Worm (Caenorhabditis elegans) whole organism, L4 larva: ENCODE results near the gene inx-2.

Experiments
- F26F4.8 ChIP-seq: fragments of 200-800 bp; sonication (Bioruptor generic); conservative IDR thresholded peaks from 2 replicates; pipeline ENCODE4 v1.3.6; 2022; ENCODE audit warnings: missing genetic modification characterization, missing compliant biosample characterization
- F44E2.7 ChIP-seq: fragments of 200-800 bp; sonication (Bioruptor generic); IDR thresholded peaks from 2 replicates; pipeline ENCODE4 v2.1.2; 2022; ENCODE audit warnings: missing genetic modification characterization, missing compliant biosample characterization
- aha-1 ChIP-seq: fragments of 150-350 bp; peaks from one replicate; lab custom pipeline; 2014; ENCODE audit warnings: missing biosample characterization, missing genetic modification characterization
- ceh-20 ChIP-seq: fragments of 200-800 bp; sonication (Bioruptor generic); IDR thresholded peaks from 2 replicates; pipeline ENCODE4 v1.3.6; 2022; ENCODE audit warnings: missing genetic modification reagents, missing genetic modification characterization, missing compliant biosample characterization
- ceh-82 ChIP-seq: sonication (generic microtip); optimal IDR thresholded peaks from 2 replicates; lab custom pipeline; 2017; ENCODE audit warnings: missing biosample characterization, missing genetic modification characterization
- cey-2 ChIP-seq: sonication (generic microtip); optimal IDR thresholded peaks from 3 replicates; lab custom pipeline; 2017; ENCODE audit warnings: missing genetic modification characterization, mild to moderate bottlenecking, missing compliant biosample characterization, antibody characterized with exemption, borderline replicate concordance; ENCODE audit not compliant: insufficient read depth
- daf-16 ChIP-seq, 3 experiments: sonication (generic microtip); optimal IDR thresholded peaks; 2 replicates each; lab custom pipeline; 2016 to 2017; ENCODE audit warnings: missing genetic modification characterization in 3 of 3, missing genetic modification reagents in 3 of 3, mild to moderate bottlenecking in 2 of 3, missing compliant biosample characterization in 2 of 3, missing biosample characterization in 1 of 3, moderate library complexity in 1 of 3
- dpl-1 ChIP-seq: fragments of 150-350 bp; optimal IDR thresholded peaks from 2 replicates; lab custom pipeline; 2014; ENCODE audit warnings: missing biosample characterization, missing genetic modification reagents, missing genetic modification characterization
- duxl-1 ChIP-seq: sonication (generic microtip); optimal IDR thresholded peaks from 2 replicates; lab custom pipeline; 2016; ENCODE audit warnings: mild to moderate bottlenecking, missing genetic modification characterization, moderate library complexity, missing compliant biosample characterization; ENCODE audit not compliant: poor library complexity
- dve-1 ChIP-seq: sonication (generic microtip); optimal IDR thresholded peaks from 2 replicates; lab custom pipeline; 2017; ENCODE audit warnings: antibody characterized with exemption, mild to moderate bottlenecking, missing genetic modification characterization, missing compliant biosample characterization; ENCODE audit not compliant: insufficient read depth
- fos-1 ChIP-seq: fragments of 150-350 bp; optimal IDR thresholded peaks from 2 replicates; lab custom pipeline; 2014; ENCODE audit warnings: missing biosample characterization, missing genetic modification characterization
- hif-1 ChIP-seq, 2 experiments: sonication (generic microtip); optimal IDR thresholded peaks; 2 replicates each; lab custom pipeline; 2016 to 2017; ENCODE audit warnings: missing compliant biosample characterization in 2 of 2, missing genetic modification characterization in 2 of 2, missing genetic modification reagents in 2 of 2, missing genotype in 2 of 2, mild to moderate bottlenecking in 1 of 2
- hlh-11 ChIP-seq: fragments of 200-800 bp; sonication (Bioruptor generic); optimal IDR thresholded peaks from 2 replicates; lab custom pipeline; 2018; ENCODE audit warnings: mild to moderate bottlenecking, missing genetic modification characterization, missing compliant biosample characterization
- lin-13 ChIP-seq: fragments of 150-350 bp; optimal IDR thresholded peaks from 2 replicates; lab custom pipeline; 2014; ENCODE audit warnings: missing biosample characterization, missing genetic modification reagents, missing genetic modification characterization
- madf-9 ChIP-seq: fragments of 200-800 bp; sonication (Bioruptor generic); conservative IDR thresholded peaks from 2 replicates; pipeline ENCODE4 v1.3.6; 2022; ENCODE audit warnings: missing genetic modification reagents, missing genetic modification characterization, missing compliant biosample characterization
- mdl-1 ChIP-seq, 2 experiments: fragments of 150-350 bp in 1 of 2; sonication (generic microtip) in 1 of 2; optimal IDR thresholded peaks; 2 replicates each; lab custom pipeline; 2014 to 2017; ENCODE audit warnings: missing biosample characterization in 2 of 2, missing genetic modification characterization in 2 of 2
- mxl-2 ChIP-seq: fragments of 200-800 bp; sonication (Bioruptor generic); conservative IDR thresholded peaks from 2 replicates; pipeline ENCODE4 v1.3.6; 2022; ENCODE audit warnings: missing genetic modification reagents, missing genetic modification characterization, missing compliant biosample characterization
- nhr-28 ChIP-seq: fragments of 150-350 bp; optimal IDR thresholded peaks from 2 replicates; lab custom pipeline; 2014; ENCODE audit warnings: missing biosample characterization, missing genetic modification characterization
- nhr-42 ChIP-seq: fragments of 200-800 bp; sonication (Bioruptor generic); IDR thresholded peaks from 2 replicates; pipeline ENCODE4 v1.3.6; 2022; ENCODE audit warnings: missing genetic modification characterization, missing compliant biosample characterization
- nhr-76 ChIP-seq: fragments of 150-350 bp; optimal IDR thresholded peaks from 2 replicates; lab custom pipeline; 2014; ENCODE audit warnings: missing biosample characterization, missing genetic modification characterization
- nhr-77 ChIP-seq: fragments of 150-350 bp; optimal IDR thresholded peaks from 2 replicates; lab custom pipeline; 2014; ENCODE audit warnings: missing biosample characterization, missing genetic modification characterization
- pqm-1 ChIP-seq: sonication (generic microtip); optimal IDR thresholded peaks from 2 replicates; lab custom pipeline; 2017; ENCODE audit warnings: missing biosample characterization, missing genetic modification characterization
- snpc-4 ChIP-seq: fragments of 150-350 bp; optimal IDR thresholded peaks from 2 replicates; lab custom pipeline; 2014; ENCODE audit warnings: missing biosample characterization, missing genetic modification characterization
- tag-97 ChIP-seq: fragments of 200-800 bp; sonication (Bioruptor generic); IDR thresholded peaks from 2 replicates; pipeline ENCODE4 v1.3.6; 2022; ENCODE audit warnings: missing genetic modification characterization, missing compliant biosample characterization
- tra-1 ChIP-seq: fragments of 200-800 bp; sonication (Bioruptor generic); IDR thresholded peaks from 2 replicates; pipeline ENCODE4 v1.3.6; 2022; ENCODE audit warnings: missing genetic modification reagents, missing genetic modification characterization, missing compliant biosample characterization
- unc-130 ChIP-seq: sonication (generic microtip); optimal IDR thresholded peaks from 2 replicates; lab custom pipeline; 2016; ENCODE audit warnings: missing genetic modification reagents, missing genetic modification characterization, missing compliant biosample characterization
- unc-39 ChIP-seq: sonication (generic microtip); optimal IDR thresholded peaks from 2 replicates; lab custom pipeline; 2017; ENCODE audit warnings: missing biosample characterization, missing genetic modification characterization
- unc-62 ChIP-seq, 3 experiments: fragments of 150-350 bp in 1 of 3; sonication (generic microtip); optimal IDR thresholded peaks in 2 of 3; peaks in 1 of 3; 1 replicate in 1 of 3; 2 replicates in 2 of 3; lab custom pipeline; 2014 to 2017; ENCODE audit warnings: missing biosample characterization in 3 of 3, missing genetic modification characterization in 3 of 3, missing genetic modification reagents in 3 of 3, missing genotype in 1 of 3
- vab-7 ChIP-seq: fragments of 200-800 bp; sonication (Bioruptor generic); IDR thresholded peaks from 2 replicates; pipeline ENCODE4 v1.3.6; 2022; ENCODE audit warnings: missing genetic modification reagents, missing genetic modification characterization, missing compliant biosample characterization
- zfp-2 ChIP-seq: sonication (generic microtip); optimal IDR thresholded peaks from 2 replicates; lab custom pipeline; 2016; ENCODE audit warnings: mild to moderate bottlenecking, missing genetic modification characterization, missing compliant biosample characterization
- ztf-7 ChIP-seq: fragments of 150-350 bp; optimal IDR thresholded peaks from 2 replicates; lab custom pipeline; 2014; ENCODE audit warnings: missing biosample characterization, missing genetic modification characterization

The inx-2 gene

DNA sequence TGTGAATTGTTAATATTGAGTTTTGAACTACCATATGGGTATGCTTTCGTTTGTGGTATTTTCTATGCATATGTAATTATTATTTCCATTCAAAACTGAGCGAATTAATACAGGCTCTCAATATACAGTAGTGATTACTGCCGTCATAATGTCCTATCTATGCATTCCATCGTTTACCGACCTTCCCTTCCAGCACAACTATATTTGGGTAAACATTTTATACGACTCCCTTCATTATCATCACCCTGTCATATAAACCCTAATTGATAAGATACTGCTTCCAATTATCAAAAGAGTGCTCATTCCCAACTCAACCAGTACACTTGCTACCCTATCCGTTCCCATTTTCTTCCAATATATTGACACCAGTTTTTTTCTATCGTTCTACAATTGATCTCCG is 6.6 kb downstream of the inx-2 start:
- no peak for TF ChIP-seq daf-16 (GFP tag; optimal IDR thresholded peaks at IDR 0.05; lab: Kevin White, UChicago)
- peak; percentile 86 for TF ChIP-seq daf-16 (tag; optimal IDR thresholded peaks at IDR 0.05; lab: Kevin White, UChicago)
- peak; percentile 78 for TF ChIP-seq pqm-1
- TF ChIP-seq mxl-2, result no peak
- TF ChIP-seq cey-2 (tag; lab: Kevin White, UChicago), result no peak
- peak; percentile 81 for TF ChIP-seq nhr-28 (tag; lab: Kevin White, UChicago)
- peak; percentile 6 for TF ChIP-seq dve-1
- TF ChIP-seq hlh-11 (tag; lab: Kevin White, UChicago), result peak; percentile 19
- TF ChIP-seq, all 104 proteins: peak for 5

DNA sequence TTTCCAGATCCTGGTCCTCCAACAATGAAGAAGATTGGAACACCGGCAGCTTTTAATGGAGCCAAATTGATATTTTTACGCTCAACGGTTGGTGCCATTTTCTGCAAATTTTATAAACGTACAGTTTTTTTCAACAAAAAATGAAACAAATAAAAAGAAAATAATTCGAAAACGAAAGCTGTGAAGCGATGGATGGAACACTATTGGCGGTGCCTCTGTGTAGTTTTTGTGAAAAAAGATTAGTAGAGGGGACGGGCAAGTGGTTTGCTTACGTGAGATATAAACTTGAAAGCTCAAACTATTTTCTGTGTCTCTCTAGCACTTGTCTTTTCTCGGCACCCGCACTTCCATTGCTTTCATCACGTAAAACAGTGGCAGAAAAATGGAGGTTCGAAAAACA is 8.9 kb downstream of the inx-2 start, which contains the start of gene F38B2.4:
F38B2.4 (minus strand) TSS at position 101 of the 400 bp plus-strand sequence.
- no peak for TF ChIP-seq mdl-1 (tag; optimal IDR thresholded peaks at IDR 0.05; lab: Kevin White, UChicago)
- peak in 1 of 2 experiments; percentile 40 for TF ChIP-seq unc-62 (GFP tag; optimal IDR thresholded peaks at IDR 0.05 in 1 of 2; lab: Kevin White, UChicago)
- TF ChIP-seq unc-62 (tag; optimal IDR thresholded peaks at IDR 0.05; lab: Kevin White, UChicago), result no peak
- TF ChIP-seq nhr-77, result no peak
- TF ChIP-seq ztf-7 (tag; lab: Kevin White, UChicago), result no peak
- peak; percentile 46 for TF ChIP-seq aha-1
- TF ChIP-seq hif-1 (tag; optimal IDR thresholded peaks at IDR 0.05; lab: Kevin White, UChicago), result peak in 1 of 2 experiments; percentile 23
- TF ChIP-seq ceh-20 (GFP tag; lab: Robert Waterston, UW), result no peak
- TF ChIP-seq vab-7, result no peak

DNA sequence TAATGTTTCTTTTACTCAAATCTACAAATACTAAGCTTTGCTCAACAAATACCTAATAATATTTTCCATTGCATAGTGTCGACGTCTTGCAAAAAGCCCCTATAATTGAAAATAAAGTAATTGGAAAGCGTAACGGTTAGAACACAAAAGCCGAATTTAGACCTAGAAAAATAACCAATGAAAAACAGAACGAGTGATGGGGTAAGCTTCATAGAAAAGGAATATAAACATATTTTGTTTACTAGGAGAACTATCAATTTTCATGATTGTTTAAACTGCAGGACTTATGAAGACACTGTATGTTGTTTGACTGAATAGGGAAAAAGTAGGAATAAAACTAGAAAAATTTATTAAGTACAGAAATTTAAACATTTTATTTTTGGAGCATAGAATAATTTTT is 10.3 kb downstream of the inx-2 start, which contains the start of gene F38B2.3:
F38B2.3 (minus strand) TSS at position 101 of the 400 bp plus-strand sequence.
- TF ChIP-seq nhr-76 (tag; lab: Kevin White, UChicago) (no peak), aha-1 (peak; percentile 43)

DNA sequence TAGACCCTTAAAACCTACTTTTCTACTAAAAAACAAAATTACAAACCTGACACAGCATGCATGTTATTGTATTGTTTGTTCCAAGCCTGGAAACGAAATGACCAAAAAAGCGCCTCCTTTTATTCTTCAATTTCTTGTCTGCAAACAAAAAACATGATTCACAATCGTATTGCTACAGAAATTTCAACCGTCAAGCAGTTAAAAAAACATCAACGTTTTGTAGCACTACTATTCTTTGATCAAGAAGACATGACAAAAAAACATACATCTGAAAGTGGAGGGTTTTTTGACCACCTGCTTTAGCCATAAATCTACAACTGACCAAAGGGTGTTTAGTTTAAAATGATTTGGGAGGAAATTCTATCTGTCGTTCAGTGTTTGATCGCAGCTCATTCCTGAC is 15.4 kb downstream of the inx-2 start, which contains the start of gene F38B2.6:
F38B2.6 (minus strand) TSS at position 101 of the 400 bp plus-strand sequence.
- TF ChIP-seq ztf-7 (tag; lab: Kevin White, UChicago) (no peak), aha-1 (peak; percentile 26)

DNA sequence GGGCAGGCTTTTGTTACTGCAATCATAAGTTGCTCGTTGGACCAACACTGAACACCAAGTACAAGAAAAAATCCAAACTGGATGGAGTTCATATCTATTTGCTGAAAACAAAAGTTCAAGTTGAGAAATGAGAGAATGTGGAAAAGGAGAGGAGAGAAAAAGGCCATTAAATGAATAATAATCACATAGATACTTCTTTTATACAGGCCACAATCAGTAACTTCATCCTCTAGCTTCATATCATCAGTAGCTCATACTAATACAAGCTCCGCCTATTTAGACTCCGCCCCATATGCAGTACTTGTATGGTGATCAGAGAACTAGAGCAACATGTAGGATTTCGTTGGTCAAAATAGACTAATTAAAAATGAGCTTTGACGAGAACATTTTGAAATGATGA is 17.3 kb downstream of the inx-2 start, which contains the start of gene F38B2.2:
F38B2.2 (minus strand) TSS at position 101 of the 400 bp plus-strand sequence.
- TF ChIP-seq tag-97 (no peak), nhr-42 (GFP tag; lab: Robert Waterston, UW) (no peak), unc-130 (GFP tag; lab: Kevin White, UChicago) (no peak), ceh-82 (no peak), madf-9 (GFP tag; lab: Robert Waterston, UW) (no peak), pqm-1 (no peak), zfp-2 (tag; lab: Kevin White, UChicago) (no peak), F26F4.8 (no peak), fos-1 (tag; lab: Kevin White, UChicago) (no peak), duxl-1 (tag; lab: Kevin White, UChicago) (no peak), aha-1 (no peak), lin-13 (no peak), snpc-4 (no peak), unc-39 (no peak)
- TF ChIP-seq, all 104 proteins: peak for 0

DNA sequence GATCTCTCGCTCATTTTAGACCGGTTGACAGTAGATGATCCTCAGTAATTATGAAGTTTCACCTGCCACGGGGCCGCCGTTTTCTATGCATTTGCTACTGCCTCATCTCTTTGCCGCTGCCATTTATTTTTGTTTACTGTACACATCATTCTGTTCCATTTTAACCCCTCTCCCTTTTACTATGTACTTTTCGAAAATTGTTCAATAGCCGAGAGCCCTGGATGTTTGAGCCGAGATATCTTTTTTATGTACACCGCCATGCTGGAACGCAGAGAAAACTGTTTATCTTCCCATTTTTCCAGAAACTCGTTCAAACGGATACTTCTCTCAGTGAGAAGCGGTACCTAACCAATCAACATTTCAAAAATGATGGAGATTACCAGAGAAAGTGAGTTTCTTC is 25.7 kb downstream of the inx-2 start, which contains the start of gene ifa-1:
ifa-1 (plus strand) TSS at position 301 of the 400 bp plus-strand sequence.
- TF ChIP-seq F44E2.7 (GFP tag; lab: Robert Waterston, UW) (no peak), ceh-20 (GFP tag; lab: Robert Waterston, UW) (no peak), tra-1 (GFP tag; lab: Robert Waterston, UW) (no peak), dpl-1 (GFP tag; lab: Kevin White, UChicago) (no peak)
